Fruit fly (Drosophila melanogaster): ENCODE results near the gene CG33281.

Gene CG33281

dm6 chr2L:3348146-3348747, 24.2 kb downstream of the CG33281 start (continued):
- TF ChIP-seq Eip75B (GFP tag; optimal IDR thresholded peaks at IDR 0.05) (peak; percentile 92), Gug (GFP tag; IDR thresholded peaks at IDR 0.05) (peak; percentile 97), Ets21C (GFP tag; optimal IDR thresholded peaks at IDR 0.05) (peak; percentile 92), spab (GFP tag; optimal IDR thresholded peaks at IDR 0.05) (peak; percentile 91), topi (GFP tag; optimal IDR thresholded peaks at IDR 0.05) (peak; percentile 90), CG8119 (GFP tag; IDR thresholded peaks at IDR 0.05) (peak; percentile 96), fd59A (GFP tag; optimal IDR thresholded peaks at IDR 0.05) (peak; percentile 89), acj6 (GFP tag; optimal IDR thresholded peaks at IDR 0.05) (peak; percentile 92), CG16779 (tag; optimal IDR thresholded peaks at IDR 0.05) (peak; percentile 72), CG4318 (GFP tag; optimal IDR thresholded peaks at IDR 0.05) (peak; percentile 85), pdm3 (GFP tag; optimal IDR thresholded peaks at IDR 0.05) (peak; percentile 97), dsx (GFP tag; optimal IDR thresholded peaks at IDR 0.05; ENCODE audit: poor library complexity, severe bottlenecking) (peak; percentile 89), net (GFP tag; optimal IDR thresholded peaks at IDR 0.05) (peak; percentile 92), Eip93F (GFP tag; optimal IDR thresholded peaks at IDR 0.05) (no peak), CG6792 (GFP tag; optimal IDR thresholded peaks at IDR 0.05) (peak; percentile 95), Blimp-1 (GFP tag; optimal IDR thresholded peaks at IDR 0.05) (peak; percentile 69), CG11902 (GFP tag; optimal IDR thresholded peaks at IDR 0.05) (peak; percentile 91), eg (GFP tag; IDR thresholded peaks at IDR 0.05) (peak; percentile 99), CG9139 (GFP tag; optimal IDR thresholded peaks at IDR 0.05) (peak; percentile 86), CG3032 (tag; optimal IDR thresholded peaks at IDR 0.05) (peak; percentile 91), Hr39 (GFP tag; optimal IDR thresholded peaks at IDR 0.05) (peak; percentile 91), Sox15 (GFP tag; optimal IDR thresholded peaks at IDR 0.05) (peak; percentile 87), Eip78C (GFP tag) (peak; percentile 98), Lpt (GFP tag; optimal IDR thresholded peaks at IDR 0.05) (peak; percentile 93), CG8632 (GFP tag; optimal IDR thresholded peaks at IDR 0.05) (peak; percentile 92), Hr4 (GFP tag; optimal IDR thresholded peaks at IDR 0.05) (peak; percentile 94), dac (GFP tag; optimal IDR thresholded peaks at IDR 0.05) (peak; percentile 90), CG3919 (GFP tag; optimal IDR thresholded peaks at IDR 0.05) (peak; percentile 93), Smox (GFP tag; optimal IDR thresholded peaks at IDR 0.05) (peak; percentile 84), svp (GFP tag) (peak; percentile 97), achi (GFP tag; optimal IDR thresholded peaks at IDR 0.05) (peak; percentile 95), CG11294 (GFP tag; IDR thresholded peaks at IDR 0.05) (peak; percentile 96), CG10631 (GFP tag; optimal IDR thresholded peaks at IDR 0.05) (peak; percentile 94)

- TF ChIP-seq Smox (GFP tag; optimal IDR thresholded peaks at IDR 0.05): no peak
- TF ChIP-seq Ets21C (GFP tag; optimal IDR thresholded peaks at IDR 0.05): no peak
- TF ChIP-seq Sox14 (GFP tag; optimal IDR thresholded peaks at IDR 0.05): peak; percentile 27
- peak; percentile 26 for TF ChIP-seq net (GFP tag; optimal IDR thresholded peaks at IDR 0.05)
- TF ChIP-seq CG3919 (GFP tag; optimal IDR thresholded peaks at IDR 0.05): peak; percentile 52
- TF ChIP-seq cyc (GFP tag; optimal IDR thresholded peaks at IDR 0.05): peak; percentile 11
- TF ChIP-seq CG31627 (GFP tag; optimal IDR thresholded peaks at IDR 0.05): peak; percentile 12
- TF ChIP-seq esn (GFP tag; optimal IDR thresholded peaks at IDR 0.05): peak; percentile 19
- no peak for TF ChIP-seq dac (GFP tag; optimal IDR thresholded peaks at IDR 0.05)
- TF ChIP-seq CG6808 (GFP tag; optimal IDR thresholded peaks at IDR 0.05): peak; percentile 66
- TF ChIP-seq Hr39 (GFP tag; optimal IDR thresholded peaks at IDR 0.05): peak; percentile 25
- peak; percentile 25 for TF ChIP-seq Eip75B (GFP tag; optimal IDR thresholded peaks at IDR 0.05)
- peak; percentile 72 for TF ChIP-seq CG3032 (tag; optimal IDR thresholded peaks at IDR 0.05)
- TF ChIP-seq CG9139 (GFP tag; optimal IDR thresholded peaks at IDR 0.05): peak; percentile 4
- peak; percentile 36 for TF ChIP-seq topi (GFP tag; optimal IDR thresholded peaks at IDR 0.05)
- TF ChIP-seq CG8632 (GFP tag; optimal IDR thresholded peaks at IDR 0.05): no peak
- peak; percentile 39 for TF ChIP-seq CG10631 (GFP tag; optimal IDR thresholded peaks at IDR 0.05)
- TF ChIP-seq ss (GFP tag; optimal IDR thresholded peaks at IDR 0.05): peak; percentile 72 to 77
- peak; percentile 36 for TF ChIP-seq CG6792 (GFP tag; optimal IDR thresholded peaks at IDR 0.05)
- peak; percentile 80 for TF ChIP-seq dsx (GFP tag; optimal IDR thresholded peaks at IDR 0.05; ENCODE audit: poor library complexity, severe bottlenecking)
- peak; percentile 52 for TF ChIP-seq spab (GFP tag; optimal IDR thresholded peaks at IDR 0.05)
- no peak for TF ChIP-seq CG6276 (GFP tag; optimal IDR thresholded peaks at IDR 0.05)
- peak; percentile 20 for TF ChIP-seq CG32006 (GFP tag; optimal IDR thresholded peaks at IDR 0.05)
- no peak for TF ChIP-seq vri (GFP tag; optimal IDR thresholded peaks at IDR 0.05)
- peak; percentile 10 for TF ChIP-seq Sox15 (GFP tag; optimal IDR thresholded peaks at IDR 0.05)
- TF ChIP-seq Sox102F (GFP tag; optimal IDR thresholded peaks at IDR 0.05): peak; percentile 29
- TF ChIP-seq CG8119 (GFP tag; IDR thresholded peaks at IDR 0.05): 0 out of 3 replicates have a peak, but pooled peaks have one; percentile 33
- TF ChIP-seq CG34406 (GFP tag; optimal IDR thresholded peaks at IDR 0.05): peak; percentile 5
- TF ChIP-seq fd85E (GFP tag; optimal IDR thresholded peaks at IDR 0.05): no peak
- peak; percentile 58 for TF ChIP-seq Ets96B (tag; optimal IDR thresholded peaks at IDR 0.05)
- TF ChIP-seq acj6 (GFP tag; optimal IDR thresholded peaks at IDR 0.05): peak; percentile 27
Measured at dm6 chr2L:3351575-3352219, 27.7 kb downstream of the CG33281 start.
